Fruit fly (Drosophila melanogaster): ENCODE data around the gene Setd3.

Gene Setd3

dm6 chrX:6993753-6994152 lies 25.2 kb upstream of the Setd3 start (continued):
- TF ChIP-seq Xbp1 (GFP tag; optimal IDR thresholded peaks at IDR 0.05) (peak; percentile 74), cas (GFP tag; IDR thresholded peaks at IDR 0.05) (peak; percentile 67), Oaz (GFP tag; IDR thresholded peaks at IDR 0.05) (peak; percentile 69), sima (GFP tag; optimal IDR thresholded peaks at IDR 0.05) (no peak), CG11696 (GFP tag; IDR thresholded peaks at IDR 0.05) (peak; percentile 57; the same call in 1 of the 2 replicates), NK7.1 (GFP tag; optimal IDR thresholded peaks at IDR 0.05) (peak; percentile 28), row (GFP tag; IDR thresholded peaks at IDR 0.05) (peak; percentile 92), Fer3 (tag; optimal IDR thresholded peaks at IDR 0.05) (peak; percentile 67), CG8359 (GFP tag; optimal IDR thresholded peaks at IDR 0.05; ENCODE audit: borderline replicate concordance) (no peak), Poxn (GFP tag; IDR thresholded peaks at IDR 0.05) (peak; percentile 20; the same call in 1 of the 2 replicates), CG8924 (tag; optimal IDR thresholded peaks at IDR 0.05) (peak; percentile 52), Atf-2 (GFP tag; optimal IDR thresholded peaks at IDR 0.05) (peak; percentile 46), Gug (GFP tag; IDR thresholded peaks at IDR 0.05) (peak; percentile 71; the same call in 3 of the 4 replicates), Kr (GFP tag; optimal IDR thresholded peaks at IDR 0.05) (no peak), CG12236 (GFP tag; optimal IDR thresholded peaks at IDR 0.05) (peak; percentile 26), CG34422 (GFP tag; IDR thresholded peaks at IDR 0.05) (peak; percentile 86), Hr78 (GFP tag; optimal IDR thresholded peaks at IDR 0.05) (no peak), Atf3 (GFP tag; optimal IDR thresholded peaks at IDR 0.05) (peak; percentile 23), Neu2 (GFP tag; optimal IDR thresholded peaks at IDR 0.05; ENCODE audit: borderline replicate concordance) (no peak), CG18599 (GFP tag; optimal IDR thresholded peaks at IDR 0.05) (peak; percentile 81), unc-4 (GFP tag; IDR thresholded peaks at IDR 0.05; ENCODE audit: partially characterized antibody) (no peak), CG1602 (GFP tag; optimal IDR thresholded peaks at IDR 0.05) (peak; percentile 56), jing (GFP tag; optimal IDR thresholded peaks at IDR 0.05) (peak; percentile 38), CG3726 (GFP tag; IDR thresholded peaks at IDR 0.05) (no peak), CG2202 (tag; optimal IDR thresholded peaks at IDR 0.05) (no peak), Asciz (GFP tag; optimal IDR thresholded peaks at IDR 0.05) (peak; percentile 27), CrebB (tag; optimal IDR thresholded peaks at IDR 0.05) (peak; percentile 49), Ravus (GFP tag; IDR thresholded peaks at IDR 0.05) (peak; percentile 52), salm (tag; optimal IDR thresholded peaks at IDR 0.05) (peak; percentile 42), HLH54F (GFP tag; optimal IDR thresholded peaks at IDR 0.05) (peak; percentile 67), sug (tag; optimal IDR thresholded peaks at IDR 0.05) (no peak), Trl (optimal IDR thresholded peaks at IDR 0.05) (peak in 1 of 2 experiments; percentile 35), Trl (GFP tag; optimal IDR thresholded peaks at IDR 0.05) (peak; percentile 46), Myb (GFP tag; optimal IDR thresholded peaks at IDR 0.05) (peak; percentile 56), sisA (GFP tag; IDR thresholded peaks at IDR 0.05) (peak; percentile 76), CG7963 (GFP tag; IDR thresholded peaks at IDR 0.05; ENCODE audit: partially characterized antibody) (no peak), CG1024 (GFP tag; IDR thresholded peaks at IDR 0.05) (peak; percentile 56), ro (GFP tag; IDR thresholded peaks at IDR 0.05) (peak; percentile 35; the same call in 1 of the 2 replicates), Drgx (GFP tag; IDR thresholded peaks at IDR 0.05) (no peak), CG16815 (GFP tag; optimal IDR thresholded peaks at IDR 0.05) (peak; percentile 49), sens (GFP tag) (peak; percentile 92), Dip2 (GFP tag; IDR thresholded peaks at IDR 0.05) (no peak), Awh (GFP tag; IDR thresholded peaks at IDR 0.05) (peak; percentile 70), CG17568 (GFP tag; optimal IDR thresholded peaks at IDR 0.05) (peak; percentile 56), lov (optimal IDR thresholded peaks at IDR 0.05) (no peak), lov (GFP tag; IDR thresholded peaks at IDR 0.05) (0 out of 3 replicates have a peak, but pooled peaks have one; percentile 32), CG6654 (GFP tag; optimal IDR thresholded peaks at IDR 0.05) (peak; percentile 38), ATbp (GFP tag; optimal IDR thresholded peaks at IDR 0.05) (peak; percentile 66), CG7786 (GFP tag; optimal IDR thresholded peaks at IDR 0.05) (peak; percentile 70), sens-2 (GFP tag; IDR thresholded peaks at IDR 0.05) (peak; percentile 72; the same call in 1 of the 2 replicates), CG17186 (GFP tag; optimal IDR thresholded peaks at IDR 0.05) (no peak), grau (tag; optimal IDR thresholded peaks at IDR 0.05) (peak; percentile 49)
